Worm (Caenorhabditis elegans) whole organism, L4/young adult: ENCODE results near the gene F35B3.3.

Experiments used
- W03F9.2 ChIP-seq: fragments of 150-350 bp; optimal IDR thresholded peaks from 2 replicates; lab custom pipeline; 2014; ENCODE audit warnings: missing biosample characterization, missing genetic modification characterization
- dao-5 ChIP-seq: sonication (generic microtip); optimal IDR thresholded peaks from 2 replicates; lab custom pipeline; 2016; ENCODE audit warnings: missing genotype, missing genetic modification characterization, moderate library complexity, missing compliant biosample characterization
- him-1 ChIP-seq: sonication (generic microtip); optimal IDR thresholded peaks from 2 replicates; lab custom pipeline; 2016; ENCODE audit warnings: missing genotype, missing genetic modification reagents, missing genetic modification characterization, missing compliant biosample characterization

ce11 chrX:17064820-17065219 is 51.6 kb downstream of the F35B3.3 start:
- TF ChIP-seq dao-5 (tag; lab: Kevin White, UChicago) (no peak), W03F9.2 (no peak), him-1 (tag; lab: Kevin White, UChicago) (no peak)
